Fruit fly (Drosophila melanogaster) whole organism, prepupa: Measurements from ENCODE around the gene CG31381.
A peak's percentile ranks its signal among the peaks of the same experiment; 100 is the strongest.

Experiments
- Blimp-1 ChIP-seq: fragments of 200-800 bp; sonication (Bioruptor generic); optimal IDR thresholded peaks from 3 replicates; lab custom pipeline; 2017; ENCODE audit warnings: missing biosample characterization, missing genetic modification characterization, mild to moderate bottlenecking, moderate library complexity, missing genetic modification reagents
- CG10669 ChIP-seq: fragments of 200-800 bp; sonication (Bioruptor generic); optimal IDR thresholded peaks from 3 replicates; lab custom pipeline; 2018; ENCODE audit warnings: missing biosample characterization, mild to moderate bottlenecking, missing genetic modification characterization, moderate library complexity
- CG11762 ChIP-seq: fragments of 200-800 bp; sonication (Bioruptor generic); optimal IDR thresholded peaks from 3 replicates; lab custom pipeline; 2016; ENCODE audit warnings: missing biosample characterization, missing genetic modification characterization; ENCODE audit not compliant: insufficient read depth
- CG11902 ChIP-seq: fragments of 200-800 bp; sonication (Bioruptor generic); optimal IDR thresholded peaks from 3 replicates; lab custom pipeline; 2016; ENCODE audit warnings: missing biosample characterization, missing genetic modification characterization
- CG1621 ChIP-seq: fragments of 200-800 bp; sonication (Bioruptor generic); optimal IDR thresholded peaks from 3 replicates; lab custom pipeline; 2018; ENCODE audit warnings: missing biosample characterization, mild to moderate bottlenecking, missing genetic modification characterization
- CG32006 ChIP-seq: fragments of 200-800 bp; sonication (Bioruptor generic); optimal IDR thresholded peaks from 3 replicates; lab custom pipeline; 2017; ENCODE audit warnings: missing biosample characterization, mild to moderate bottlenecking, missing genetic modification characterization
- CG34406 ChIP-seq: fragments of 200-800 bp; sonication (Bioruptor generic); optimal IDR thresholded peaks from 3 replicates; lab custom pipeline; 2016; ENCODE audit warnings: missing biosample characterization, missing genetic modification characterization
- CG3919 ChIP-seq: fragments of 200-800 bp; sonication (Bioruptor generic); optimal IDR thresholded peaks from 3 replicates; lab custom pipeline; 2016; ENCODE audit warnings: missing biosample characterization, missing genetic modification characterization
- CG6276 ChIP-seq: fragments of 200-800 bp; sonication (Bioruptor generic); optimal IDR thresholded peaks from 2 replicates; lab custom pipeline; 2017; ENCODE audit warnings: missing biosample characterization, mild to moderate bottlenecking, missing genetic modification characterization
- CG6792 ChIP-seq: fragments of 200-800 bp; sonication (Bioruptor generic); optimal IDR thresholded peaks from 3 replicates; lab custom pipeline; 2016; ENCODE audit warnings: missing biosample characterization, missing genetic modification characterization
- CG6854 ChIP-seq: fragments of 200-800 bp; sonication (Bioruptor generic); optimal IDR thresholded peaks from 2 replicates; lab custom pipeline; 2017; ENCODE audit warnings: missing biosample characterization, mild to moderate bottlenecking, missing genetic modification characterization
- CG7368 ChIP-seq: fragments of 200-800 bp; sonication (Bioruptor generic); optimal IDR thresholded peaks from 3 replicates; lab custom pipeline; 2016; ENCODE audit warnings: missing biosample characterization, missing genetic modification characterization
- CG8119 ChIP-seq: fragments of 200-800 bp; sonication (Bioruptor generic); IDR thresholded peaks from 3 replicates; pipeline ENCODE4 v1.3.6; 2022; ENCODE audit warnings: missing biosample characterization, missing genetic modification characterization
- CG8319 ChIP-seq: fragments of 200-800 bp; sonication (Bioruptor generic); optimal IDR thresholded peaks from 3 replicates; lab custom pipeline; 2016; ENCODE audit warnings: missing biosample characterization, missing genetic modification characterization
- CG8632 ChIP-seq: fragments of 200-800 bp; sonication (Bioruptor generic); optimal IDR thresholded peaks from 3 replicates; lab custom pipeline; 2016; ENCODE audit warnings: missing biosample characterization, missing genetic modification characterization
- Eip75B ChIP-seq: fragments of 200-800 bp; sonication (Bioruptor generic); optimal IDR thresholded peaks from 3 replicates; lab custom pipeline; 2016; ENCODE audit warnings: missing biosample characterization, missing genetic modification characterization
- Eip93F ChIP-seq: fragments of 200-800 bp; sonication (Bioruptor generic); optimal IDR thresholded peaks from 2 replicates; lab custom pipeline; 2016; ENCODE audit warnings: missing biosample characterization, mild to moderate bottlenecking, missing genetic modification characterization
- Gug ChIP-seq: fragments of 200-800 bp; sonication (Bioruptor generic); IDR thresholded peaks from 2 replicates; pipeline ENCODE4 v1.3.6; 2022; ENCODE audit warnings: missing biosample characterization, missing genetic modification characterization
- Hr38 ChIP-seq: sonication (Bioruptor generic); optimal IDR thresholded peaks from 2 replicates; lab custom pipeline; 2016; ENCODE audit warnings: missing biosample characterization, missing genetic modification characterization
- Hr39 ChIP-seq: fragments of 200-800 bp; sonication (Bioruptor generic); optimal IDR thresholded peaks from 2 replicates; lab custom pipeline; 2016; ENCODE audit warnings: missing biosample characterization, missing genetic modification characterization
- Hr4 ChIP-seq: fragments of 200-800 bp; sonication (Bioruptor generic); optimal IDR thresholded peaks from 3 replicates; lab custom pipeline; 2016; ENCODE audit warnings: missing biosample characterization, missing genetic modification characterization
- Lpt ChIP-seq: fragments of 200-800 bp; sonication (Bioruptor generic); optimal IDR thresholded peaks from 3 replicates; lab custom pipeline; 2016; ENCODE audit warnings: missing biosample characterization, missing genetic modification characterization
- Met ChIP-seq: fragments of 200-800 bp; sonication (Bioruptor generic); optimal IDR thresholded peaks from 3 replicates; lab custom pipeline; 2016; ENCODE audit warnings: missing biosample characterization, missing genetic modification characterization
- Smox ChIP-seq: fragments of 200-800 bp; sonication (Bioruptor generic); optimal IDR thresholded peaks from 3 replicates; lab custom pipeline; 2016; ENCODE audit warnings: missing biosample characterization, missing genetic modification characterization
- Sox102F ChIP-seq: fragments of 200-800 bp; sonication (Bioruptor generic); optimal IDR thresholded peaks from 2 replicates; lab custom pipeline; 2016; ENCODE audit warnings: missing biosample characterization, mild to moderate bottlenecking, missing genetic modification characterization
- Sox14 ChIP-seq: fragments of 200-800 bp; sonication (Bioruptor generic); optimal IDR thresholded peaks from 3 replicates; lab custom pipeline; 2016; ENCODE audit warnings: missing biosample characterization, missing genetic modification characterization
- Sox15 ChIP-seq: fragments of 200-800 bp; sonication (Bioruptor generic); optimal IDR thresholded peaks from 3 replicates; lab custom pipeline; 2016; ENCODE audit warnings: missing biosample characterization, missing genetic modification characterization
- acj6 ChIP-seq: fragments of 200-800 bp; sonication (Bioruptor generic); optimal IDR thresholded peaks from 3 replicates; lab custom pipeline; 2016; ENCODE audit warnings: missing biosample characterization, missing genetic modification characterization
- dsx ChIP-seq: fragments of 200-800 bp; optimal IDR thresholded peaks from 3 replicates; lab custom pipeline; 2019; ENCODE audit warnings: missing biosample characterization, mild to moderate bottlenecking, missing genetic modification characterization, moderate library complexity; ENCODE audit not compliant: poor library complexity, severe bottlenecking
- fd85E ChIP-seq: fragments of 200-800 bp; sonication (Bioruptor generic); optimal IDR thresholded peaks from 3 replicates; lab custom pipeline; 2016; ENCODE audit warnings: missing biosample characterization, missing genetic modification characterization
- fkh ChIP-seq: fragments of 200-800 bp; sonication (Bioruptor generic); optimal IDR thresholded peaks from 3 replicates; lab custom pipeline; 2017; ENCODE audit warnings: missing biosample characterization, mild to moderate bottlenecking, missing genetic modification characterization, moderate library complexity
- lz ChIP-seq: fragments of 200-800 bp; sonication (Bioruptor generic); optimal IDR thresholded peaks from 3 replicates; lab custom pipeline; 2016; ENCODE audit warnings: missing biosample characterization, missing genetic modification characterization
- salr ChIP-seq, 2 experiments: fragments of 200-800 bp; sonication (Bioruptor generic); optimal IDR thresholded peaks; 3 replicates each; lab custom pipeline; 2016 to 2018; ENCODE audit warnings: missing biosample characterization in 2 of 2, missing genetic modification characterization in 2 of 2, mild to moderate bottlenecking in 1 of 2
- spab ChIP-seq: fragments of 200-800 bp; sonication (Bioruptor generic); optimal IDR thresholded peaks from 2 replicates; lab custom pipeline; 2017; ENCODE audit warnings: missing biosample characterization, mild to moderate bottlenecking, missing genetic modification characterization, missing genetic modification reagents
- ss ChIP-seq, 2 experiments: fragments of 200-800 bp; sonication (Bioruptor generic); optimal IDR thresholded peaks; 2 replicates in 1 of 2; 3 replicates in 1 of 2; lab custom pipeline; 2017 to 2018; ENCODE audit warnings: mild to moderate bottlenecking in 2 of 2, missing biosample characterization in 2 of 2, missing genetic modification characterization in 2 of 2, moderate library complexity in 1 of 2
- svp ChIP-seq: fragments of 200-800 bp; sonication (Bioruptor generic); peaks from one replicate; lab custom pipeline; 2016; ENCODE audit warnings: missing biosample characterization, missing genetic modification characterization
- topi ChIP-seq: fragments of 200-800 bp; sonication (Bioruptor generic); optimal IDR thresholded peaks from 3 replicates; lab custom pipeline; 2016; ENCODE audit warnings: missing biosample characterization, missing genetic modification characterization
- vri ChIP-seq: fragments of 200-800 bp; sonication (Bioruptor generic); optimal IDR thresholded peaks from 3 replicates; lab custom pipeline; 2016; ENCODE audit warnings: missing biosample characterization, mild to moderate bottlenecking, missing genetic modification characterization

Gene CG31381

DNA sequence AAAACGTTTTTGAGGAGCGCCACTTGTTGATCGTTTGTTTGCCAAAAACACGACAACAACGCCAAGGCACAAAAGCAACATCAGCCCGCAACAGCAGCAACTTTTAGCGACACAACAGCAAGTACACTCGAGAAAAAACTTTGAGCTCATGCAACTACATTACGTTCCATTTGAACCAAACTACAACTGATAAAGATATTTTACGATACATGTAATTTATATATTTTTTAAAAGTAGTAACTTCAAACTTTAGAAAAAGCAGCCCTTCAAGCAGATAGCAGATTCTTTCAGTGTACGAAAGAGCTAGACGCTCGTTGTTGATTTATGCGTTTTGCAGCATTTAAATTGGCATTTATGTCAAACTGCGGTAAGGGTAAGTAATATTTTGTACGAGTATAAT, 33.3 kb downstream of the CG31381 start (continued):
- no peak for TF ChIP-seq CG6854 (GFP tag; lab: Kevin White, UChicago)
- peak; percentile 86 for TF ChIP-seq CG8119 (GFP tag; lab: Robert Waterston, UW)
- TF ChIP-seq CG1621 (tag; lab: Kevin White, UChicago), result no peak
- TF ChIP-seq Sox15 (GFP tag; lab: Kevin White, UChicago), result no peak
- no peak for TF ChIP-seq fkh (GFP tag; lab: Kevin White, UChicago)
- TF ChIP-seq Sox14 (GFP tag; lab: Kevin White, UChicago), result no peak
- peak; percentile 43 for TF ChIP-seq CG11762 (GFP tag; lab: Kevin White, UChicago)
- no peak for TF ChIP-seq Eip75B
- no peak for TF ChIP-seq Blimp-1 (GFP tag; lab: Kevin White, UChicago)
- no peak for TF ChIP-seq CG8319 (GFP tag; lab: Kevin White, UChicago)
- TF ChIP-seq CG10669 (GFP tag; lab: Kevin White, UChicago), result peak; percentile 24
- TF ChIP-seq Hr4 (GFP tag; lab: Kevin White, UChicago), result peak; percentile 84
- peak; percentile 39 for TF ChIP-seq acj6 (GFP tag; lab: Kevin White, UChicago)
- TF ChIP-seq spab (GFP tag; lab: Kevin White, UChicago), result no peak
- TF ChIP-seq CG32006 (GFP tag; lab: Kevin White, UChicago), result peak; percentile 79
- TF ChIP-seq Sox102F (GFP tag; lab: Kevin White, UChicago), result no peak
- TF ChIP-seq vri (GFP tag; lab: Kevin White, UChicago), result no peak
- TF ChIP-seq CG8632 (GFP tag; lab: Kevin White, UChicago), result peak; percentile 2
- TF ChIP-seq Gug (GFP tag; lab: Robert Waterston, UW), result peak; percentile 53; the same call in 1 of the 2 replicates
- TF ChIP-seq CG7368 (GFP tag; lab: Kevin White, UChicago), result peak; percentile 4
- no peak for TF ChIP-seq salr (GFP tag; optimal IDR thresholded peaks at IDR 0.05; lab: Kevin White, UChicago)
- TF ChIP-seq lz (GFP tag; lab: Kevin White, UChicago), result no peak
- no peak for TF ChIP-seq Eip93F (GFP tag; lab: Kevin White, UChicago)
- TF ChIP-seq CG34406 (GFP tag; lab: Kevin White, UChicago), result peak; percentile 28
- peak; percentile 47 for TF ChIP-seq Lpt
- TF ChIP-seq svp, result no peak
- no peak for TF ChIP-seq dsx (GFP tag; lab: Kevin White, UChicago)
- peak; percentile 73 for TF ChIP-seq CG6276 (GFP tag; lab: Kevin White, UChicago)
- TF ChIP-seq topi, result no peak
- no peak for TF ChIP-seq ss (GFP tag; optimal IDR thresholded peaks at IDR 0.05; lab: Kevin White, UChicago)
- TF ChIP-seq Hr38 (GFP tag; lab: Kevin White, UChicago), result no peak
- no peak for TF ChIP-seq Smox

DNA sequence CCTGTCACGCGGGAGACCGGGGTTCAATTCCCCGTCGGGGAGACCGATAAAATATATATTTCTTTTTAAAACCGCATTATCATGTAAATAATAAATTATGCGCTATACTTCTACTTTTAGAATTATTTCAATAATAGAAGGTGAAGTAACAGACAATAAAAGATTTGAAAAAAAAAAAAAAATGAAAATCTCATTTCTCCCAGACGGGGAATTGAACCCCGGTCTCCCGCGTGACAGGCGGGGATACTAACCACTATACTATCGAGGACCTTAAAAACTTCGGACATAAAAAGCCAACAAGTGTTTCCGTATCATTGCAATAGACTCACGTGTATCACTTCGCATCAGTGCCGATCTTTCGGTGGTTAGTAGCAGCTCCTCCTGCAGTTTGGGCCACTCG, 38.0 kb downstream of the CG31381 start:
- TF ChIP-seq CG11902, result no peak
- no peak for TF ChIP-seq Hr38 (GFP tag; lab: Kevin White, UChicago)
- no peak for TF ChIP-seq CG3919 (GFP tag; lab: Kevin White, UChicago)
- TF ChIP-seq Met (GFP tag; lab: Kevin White, UChicago), result no peak
- no peak for TF ChIP-seq CG6792 (GFP tag; lab: Kevin White, UChicago)
- TF ChIP-seq fd85E (GFP tag; lab: Kevin White, UChicago), result no peak
- no peak for TF ChIP-seq Hr39 (GFP tag; lab: Kevin White, UChicago)
- TF ChIP-seq topi, result no peak
- TF ChIP-seq Hr4 (GFP tag; lab: Kevin White, UChicago), result no peak
- TF ChIP-seq, all 60 proteins: peak for 0
